Fruit fly (Drosophila melanogaster): ENCODE results near the gene CG9593.
A peak's percentile ranks its signal among the peaks of the same experiment; 100 is the strongest.

CG9593 gene

DNA sequence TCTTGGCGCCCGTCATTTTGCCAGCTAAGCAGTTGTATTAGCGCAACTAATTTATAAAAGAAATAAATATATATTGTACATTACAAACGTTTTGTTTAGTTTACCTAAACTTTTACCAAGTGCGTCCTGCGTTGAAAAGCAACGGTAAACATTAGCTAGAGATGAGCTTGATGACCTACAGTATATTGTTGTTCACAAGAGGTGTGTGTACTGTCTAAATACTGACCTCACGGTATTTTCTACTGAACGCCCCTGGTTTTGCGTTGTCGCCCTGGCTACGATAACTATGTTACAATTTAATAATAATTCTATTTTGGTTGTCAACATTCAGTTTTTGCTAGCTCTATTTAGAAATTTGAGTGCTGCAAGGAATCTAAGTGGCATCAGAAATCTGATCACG, 9.6 kb upstream of the CG9593 start, which contains the start of gene Acyp2 (continued):
- TF ChIP-seq odd (GFP tag; optimal IDR thresholded peaks at IDR 0.05) (no peak), nerfin-2 (GFP tag; IDR thresholded peaks at IDR 0.05; ENCODE audit: partially characterized antibody) (no peak), CG4404 (GFP tag; IDR thresholded peaks at IDR 0.05) (no peak), NC2α (GFP tag; optimal IDR thresholded peaks at IDR 0.05) (no peak), CG18476 (GFP tag; optimal IDR thresholded peaks at IDR 0.05) (no peak), CG10565 (GFP tag; optimal IDR thresholded peaks at IDR 0.05) (no peak), gsb (GFP tag; IDR thresholded peaks at IDR 0.05) (no peak), Lim3 (GFP tag; IDR thresholded peaks at IDR 0.05) (no peak), toy (GFP tag; IDR thresholded peaks at IDR 0.05) (no peak), pita (GFP tag; optimal IDR thresholded peaks at IDR 0.05) (peak; percentile 56), CG2875 (GFP tag; optimal IDR thresholded peaks at IDR 0.05) (no peak), Rx (GFP tag; IDR thresholded peaks at IDR 0.05) (no peak), Nf-YC (tag; optimal IDR thresholded peaks at IDR 0.05) (no peak), MESR4 (GFP tag; optimal IDR thresholded peaks at IDR 0.05) (peak; percentile 51), crp (GFP tag; optimal IDR thresholded peaks at IDR 0.05) (no peak), sisA (GFP tag; IDR thresholded peaks at IDR 0.05) (peak; percentile 42; the same call in 1 of the 2 replicates), CG9215 (GFP tag; IDR thresholded peaks at IDR 0.05) (no peak), scrt (GFP tag; optimal IDR thresholded peaks at IDR 0.05) (no peak), Atf3 (GFP tag; optimal IDR thresholded peaks at IDR 0.05) (no peak), CG17612 (GFP tag; IDR thresholded peaks at IDR 0.05) (no peak), Nf-YB (GFP tag; optimal IDR thresholded peaks at IDR 0.05) (no peak), dm (GFP tag; optimal IDR thresholded peaks at IDR 0.05) (peak; percentile 9), eve (GFP tag; optimal IDR thresholded peaks at IDR 0.05) (no peak), schlank (tag; optimal IDR thresholded peaks at IDR 0.05) (no peak), usp (GFP tag; optimal IDR thresholded peaks at IDR 0.05) (no peak), Lhr (GFP tag; optimal IDR thresholded peaks at IDR 0.05) (peak; percentile 93), Eip74EF (GFP tag; optimal IDR thresholded peaks at IDR 0.05) (no peak), az2 (GFP tag; optimal IDR thresholded peaks at IDR 0.05) (no peak), br (optimal IDR thresholded peaks at IDR 0.05) (no peak), CG2120 (GFP tag; optimal IDR thresholded peaks at IDR 0.05) (peak; percentile 62), Dip3 (GFP tag; optimal IDR thresholded peaks at IDR 0.05) (no peak), CG14441 (GFP tag; IDR thresholded peaks at IDR 0.05) (0 out of 2 replicates have a peak, but pooled peaks have one; percentile 17), kay (GFP tag; optimal IDR thresholded peaks at IDR 0.05) (peak; percentile 12), Blimp-1 (GFP tag; optimal IDR thresholded peaks at IDR 0.05) (no peak), HmgZ (tag; optimal IDR thresholded peaks at IDR 0.05) (peak; percentile 70), CG12236 (GFP tag; optimal IDR thresholded peaks at IDR 0.05) (no peak), CG18599 (GFP tag; optimal IDR thresholded peaks at IDR 0.05) (no peak), trem (tag; optimal IDR thresholded peaks at IDR 0.05) (peak; percentile 59), CG11504 (tag; optimal IDR thresholded peaks at IDR 0.05) (peak; percentile 44), CG8924 (tag; optimal IDR thresholded peaks at IDR 0.05) (peak; percentile 41), CG10321 (GFP tag; IDR thresholded peaks at IDR 0.05) (peak; percentile 18; the same call in 1 of the 2 replicates), klu (GFP tag; IDR thresholded peaks at IDR 0.05) (no peak), CG6254 (GFP tag; optimal IDR thresholded peaks at IDR 0.05) (no peak), CG1603 (tag; optimal IDR thresholded peaks at IDR 0.05) (peak; percentile 77), B-H2 (GFP tag; optimal IDR thresholded peaks at IDR 0.05) (peak; percentile 0), Doc3 (GFP tag; IDR thresholded peaks at IDR 0.05; ENCODE audit: partially characterized antibody) (peak; percentile 56; the same call in 2 of the 3 replicates), Asciz (GFP tag; optimal IDR thresholded peaks at IDR 0.05) (no peak), sd (tag; optimal IDR thresholded peaks at IDR 0.05) (no peak), Sry-δ (GFP tag; optimal IDR thresholded peaks at IDR 0.05) (peak; percentile 88), Bteb2 (GFP tag; optimal IDR thresholded peaks at IDR 0.05) (peak; percentile 21), zen2 (GFP tag; IDR thresholded peaks at IDR 0.05; ENCODE audit: partially characterized antibody) (no peak)
